Worm (Caenorhabditis elegans): Measurements from ENCODE around the gene F55G7.3.

DNA sequence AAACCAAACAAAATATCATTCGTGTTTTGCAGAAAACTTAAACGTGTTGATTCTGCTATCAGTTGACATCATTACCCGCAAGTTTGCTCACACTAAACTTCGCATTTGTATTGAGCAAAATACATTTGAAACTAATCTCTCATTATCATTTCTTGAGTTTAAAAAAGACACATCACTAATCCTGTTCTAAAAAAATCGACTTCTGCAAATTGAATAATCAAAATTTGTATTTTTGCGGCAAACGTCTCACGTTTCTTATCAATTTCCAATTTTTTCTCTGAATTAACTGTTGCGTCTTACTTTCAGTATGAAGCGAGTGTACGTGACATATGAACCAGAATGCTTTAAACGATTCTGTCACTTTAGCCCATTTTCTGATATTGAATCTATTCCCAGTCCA lies 18.0 kb upstream of the F55G7.3 start, which contains the start of gene C49F5.8:
- TF ChIP-seq ztf-4 (tag; optimal IDR thresholded peaks at IDR 0.05) (no peak), lin-35 (GFP tag; optimal IDR thresholded peaks at IDR 0.05) (no peak), alr-1 (tag; optimal IDR thresholded peaks at IDR 0.05; ENCODE audit: borderline replicate concordance) (no peak), ceh-82 (tag; optimal IDR thresholded peaks at IDR 0.05) (no peak), nhr-12 (tag; optimal IDR thresholded peaks at IDR 0.05) (no peak), mdl-1 (tag; optimal IDR thresholded peaks at IDR 0.05) (no peak), nhr-76 (tag; optimal IDR thresholded peaks at IDR 0.05) (no peak), ztf-11 (tag; optimal IDR thresholded peaks at IDR 0.05) (no peak), pag-3 (tag; optimal IDR thresholded peaks at IDR 0.05; ENCODE audit: borderline replicate concordance, insufficient read depth) (no peak), sptf-1 (tag; optimal IDR thresholded peaks at IDR 0.05) (no peak)
